Worm (Caenorhabditis elegans): ENCODE measurements around the gene exo-1.

- TF ChIP-seq unc-62 (GFP tag; optimal IDR thresholded peaks at IDR 0.05) = no peak
- TF ChIP-seq F10E7.11 (tag; optimal IDR thresholded peaks at IDR 0.05) = no peak
- no peak for TF ChIP-seq ceh-58 (GFP tag; IDR thresholded peaks at IDR 0.05)
- TF ChIP-seq dox-1 (GFP tag; IDR thresholded peaks at IDR 0.05) = no peak
- no peak for TF ChIP-seq F52B5.7 (tag; optimal IDR thresholded peaks at IDR 0.05)
- TF ChIP-seq zfh-2 (GFP tag; conservative IDR thresholded peaks at IDR 0.05) = no peak
- no peak for TF ChIP-seq sdz-38 (tag; optimal IDR thresholded peaks at IDR 0.05)
- no peak for TF ChIP-seq aptf-3 (GFP tag; IDR thresholded peaks at IDR 0.05)
- no peak for TF ChIP-seq ztf-18 (tag; optimal IDR thresholded peaks at IDR 0.05)
- TF ChIP-seq tlf-1 (GFP tag; optimal IDR thresholded peaks at IDR 0.05) = no peak
- TF ChIP-seq ekl-4 (GFP tag; IDR thresholded peaks at IDR 0.05) = no peak
Measured at ce11 chrIII:13404418-13404817, 18.9 kb upstream of the exo-1 start, which contains the start of gene ttr-52.

All from whole organism, young adult.